Worm (Caenorhabditis elegans) whole organism, dauer: ENCODE data around the gene natc-1.

Source experiments
- unc-62 ChIP-seq: sonication (generic microtip); optimal IDR thresholded peaks from 2 replicates; lab custom pipeline; 2017; ENCODE audit warnings: missing biosample characterization, missing genetic modification reagents, missing genetic modification characterization

The natc-1 gene

ce11 chrV:8462074-8462473 is at the start of gene natc-1, which contains the start of gene dnj-22:
Gene natc-1, plus strand, starts transcription at chrV:8462359.
Gene dnj-22, minus strand, starts transcription at chrV:8462120.
- no peak for TF ChIP-seq unc-62

ce11 chrV:8413432-8414021 is 48.6 kb upstream of the natc-1 start, which contains the start of gene vha-18:
Gene vha-18, minus strand, starts transcription at chrV:8413482.
- TF ChIP-seq unc-62, result no peak

DNA sequence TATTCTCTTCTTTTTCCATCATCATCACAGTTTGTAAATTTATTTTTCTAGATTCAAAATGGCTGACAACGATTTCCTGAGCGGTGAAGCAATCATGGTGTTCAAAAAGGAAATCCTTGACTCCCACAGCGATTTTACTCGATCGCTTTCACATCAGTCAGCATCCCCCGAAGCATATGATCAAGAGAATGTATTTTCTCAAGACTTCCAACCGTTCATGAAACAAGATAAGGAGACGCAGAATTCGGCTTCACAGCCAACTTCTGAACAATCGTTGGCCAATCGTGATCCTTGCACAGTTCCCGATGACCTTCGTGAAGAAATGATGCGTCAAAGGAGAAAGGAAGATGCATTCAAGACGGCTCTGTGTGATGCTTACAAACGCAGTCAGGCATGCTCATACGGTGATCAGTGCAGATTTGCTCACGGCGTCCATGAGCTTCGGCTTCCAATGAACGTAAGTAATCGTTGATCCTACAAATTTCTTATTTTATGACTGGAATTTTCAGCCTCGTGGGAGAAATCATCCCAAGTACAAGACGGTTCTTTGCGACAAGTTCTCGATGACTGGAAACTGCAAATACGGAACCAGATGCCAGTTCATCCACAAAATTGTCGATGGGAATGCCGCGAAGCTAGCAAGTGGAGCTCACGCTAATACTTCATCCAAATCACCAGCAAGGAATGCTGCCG is 48.0 kb upstream of the natc-1 start, which contains the start of gene pos-1:
Gene pos-1 (plus strand): TSS at position 51 of the 693 bp plus-strand sequence.
- TF ChIP-seq unc-62, result no peak

DNA sequence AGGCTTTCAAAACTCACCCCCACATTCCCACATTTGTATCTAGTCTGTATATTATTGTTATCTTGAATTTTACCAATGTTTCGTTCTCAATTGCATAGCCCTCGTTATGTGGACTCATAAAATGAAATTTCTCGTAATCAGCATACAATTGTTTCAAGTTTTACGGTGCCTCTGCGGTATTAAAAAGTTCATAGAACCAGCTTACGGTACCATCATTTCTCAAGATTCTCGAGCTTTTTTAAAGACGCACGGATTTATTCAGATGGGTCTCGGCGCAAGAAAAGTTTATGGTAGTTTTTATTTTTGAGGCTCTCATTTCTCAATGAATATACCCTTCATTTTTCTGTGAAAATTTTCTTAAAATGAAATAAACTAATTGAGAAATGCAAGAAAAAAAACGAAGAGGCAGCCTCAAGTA is 47.0 kb upstream of the natc-1 start:
- TF ChIP-seq unc-62, result no peak

DNA sequence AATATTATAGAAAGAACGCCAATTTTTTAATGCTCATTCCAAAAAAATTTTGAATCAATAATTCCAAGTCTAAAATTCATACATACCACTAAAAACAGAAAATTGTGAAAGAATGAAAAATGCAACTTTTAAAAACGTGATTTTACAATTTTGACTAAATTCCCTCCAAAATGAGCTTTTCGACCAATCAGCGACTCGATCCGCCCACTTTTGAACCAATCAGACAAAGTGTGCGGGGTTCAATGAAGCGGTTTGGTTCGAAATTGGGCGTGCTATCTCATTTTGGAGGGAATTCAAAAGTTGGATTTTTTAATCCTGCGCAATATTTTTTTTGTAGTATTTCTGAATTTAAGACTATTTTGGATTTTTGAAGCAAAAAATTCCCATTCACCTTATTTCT is 44.9 kb upstream of the natc-1 start:
- TF ChIP-seq unc-62, result no peak

ce11 chrV:8424840-8425814 is 37.0 kb upstream of the natc-1 start:
- no peak for TF ChIP-seq unc-62

DNA sequence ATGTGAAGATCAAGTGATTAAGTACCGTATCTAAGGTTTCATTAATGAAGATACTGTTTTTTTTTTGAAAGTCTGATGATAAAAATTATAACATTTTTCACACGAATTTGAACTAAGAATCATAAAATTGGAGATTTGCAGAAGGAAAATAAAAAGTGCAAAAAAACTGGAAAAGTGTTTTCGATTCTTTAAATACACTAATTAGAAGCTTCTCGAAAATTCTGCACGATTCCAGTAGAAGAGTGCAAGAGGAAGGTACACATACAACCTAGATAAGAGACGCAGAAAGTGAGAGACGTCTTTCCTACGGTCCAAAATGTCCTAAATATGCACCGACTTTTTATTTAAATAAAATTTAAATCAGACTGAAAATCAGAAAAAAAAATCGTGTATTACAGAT is 35.9 kb upstream of the natc-1 start:
- no peak for TF ChIP-seq unc-62

ce11 chrV:8426741-8427457 is 35.3 kb upstream of the natc-1 start:
- no peak for TF ChIP-seq unc-62

DNA sequence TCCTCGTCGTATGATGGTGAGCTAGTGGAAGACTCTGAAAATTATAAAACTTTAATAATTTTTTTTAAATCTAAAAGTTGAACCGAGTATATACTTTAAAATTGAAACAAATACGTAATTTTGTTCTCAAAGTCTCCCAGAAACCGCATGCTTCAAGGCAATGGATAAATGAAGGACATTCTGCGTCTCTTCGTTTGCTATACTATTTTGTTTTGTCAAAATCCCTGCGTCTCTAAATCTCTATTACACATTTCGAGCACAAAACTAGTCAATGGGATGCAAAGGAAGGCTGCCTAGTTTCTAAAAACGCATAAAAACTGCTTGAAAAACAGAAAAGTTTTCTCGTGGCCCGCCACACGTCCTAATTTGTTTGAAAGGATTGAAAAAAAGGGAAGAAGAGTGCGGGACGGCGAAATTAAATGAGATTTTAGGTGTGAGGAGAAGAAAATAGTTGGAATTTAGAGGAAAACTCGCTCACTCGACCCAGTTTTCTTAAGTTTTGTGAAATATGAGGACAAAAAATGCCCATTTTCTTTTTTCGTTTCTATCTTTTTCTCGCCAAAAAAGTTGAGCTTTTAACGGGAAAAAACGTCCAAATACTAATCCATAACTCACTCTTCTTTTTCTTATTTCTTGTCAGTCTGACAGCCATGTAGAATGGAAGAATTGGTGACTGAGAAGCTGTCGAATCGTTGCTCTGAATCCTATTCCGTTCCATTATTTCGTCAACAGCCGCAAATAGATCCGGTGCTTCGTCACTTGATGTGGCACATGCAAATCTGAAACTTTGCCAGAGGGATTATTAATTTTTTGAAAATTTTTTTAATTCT is 33.4 kb upstream of the natc-1 start:
- TF ChIP-seq unc-62, result no peak

DNA sequence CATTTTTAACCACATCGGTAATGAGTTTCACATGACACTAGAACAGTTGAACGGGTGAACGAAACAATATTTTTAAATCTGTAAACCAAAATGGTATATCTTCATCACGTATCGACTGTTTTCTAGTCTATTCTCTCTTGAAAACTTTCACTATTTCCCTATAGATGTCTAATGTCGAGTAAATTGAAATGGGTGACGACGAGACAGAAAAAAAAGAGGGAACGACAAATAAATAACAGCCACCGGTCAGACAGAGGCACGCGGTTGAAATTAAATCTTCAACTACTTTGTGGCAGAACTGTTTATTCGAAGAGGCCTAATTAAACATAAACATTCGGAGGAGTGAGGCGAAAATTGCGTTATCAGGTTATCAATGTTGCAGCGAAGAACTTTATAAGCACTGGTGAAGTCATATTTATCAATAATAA is 27.7 kb upstream of the natc-1 start:
- no peak for TF ChIP-seq unc-62

DNA sequence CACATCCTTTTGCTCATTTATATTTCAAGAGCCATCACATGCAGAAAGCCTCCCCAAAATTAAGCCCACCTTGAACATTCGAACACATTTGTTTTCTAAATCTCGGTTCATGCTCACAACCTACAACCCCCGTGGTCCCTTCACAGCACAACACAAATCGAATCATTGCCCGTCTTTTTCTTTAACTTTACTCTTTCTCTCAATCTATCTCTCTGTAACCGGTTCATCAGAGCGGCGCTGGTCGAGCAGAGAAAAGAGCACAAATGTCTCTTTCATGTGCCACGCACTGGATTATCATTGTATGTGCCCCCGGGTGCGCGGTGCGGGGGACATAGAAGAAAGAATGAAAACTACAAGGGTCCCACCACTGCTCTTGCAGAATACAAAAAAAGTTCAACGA is 26.9 kb upstream of the natc-1 start:
- TF ChIP-seq unc-62, result no peak

DNA sequence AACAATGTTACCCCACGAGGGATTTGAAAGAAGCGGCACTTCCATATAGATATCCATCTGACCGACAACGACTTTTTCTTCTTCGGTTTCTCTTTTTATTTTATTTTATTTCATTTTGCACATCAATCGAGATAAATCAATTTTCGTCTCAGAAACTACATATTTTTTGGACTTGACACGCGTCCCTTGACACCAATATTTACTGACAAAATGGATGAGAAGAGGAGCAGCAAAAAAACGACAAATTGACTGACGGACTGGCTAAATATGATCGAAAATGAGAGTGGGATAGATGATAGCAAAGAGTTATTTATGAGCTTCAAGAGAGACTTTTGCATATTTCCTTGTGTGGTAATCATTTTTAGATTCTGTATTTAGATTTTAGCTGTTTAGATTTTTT is 24.8 kb upstream of the natc-1 start:
- no peak for TF ChIP-seq unc-62

ce11 chrV:8444357-8444856 is 17.8 kb upstream of the natc-1 start, which contains the start of gene lmd-3:
Gene lmd-3, minus strand, starts transcription at chrV:8444806.
- no peak for TF ChIP-seq unc-62

DNA sequence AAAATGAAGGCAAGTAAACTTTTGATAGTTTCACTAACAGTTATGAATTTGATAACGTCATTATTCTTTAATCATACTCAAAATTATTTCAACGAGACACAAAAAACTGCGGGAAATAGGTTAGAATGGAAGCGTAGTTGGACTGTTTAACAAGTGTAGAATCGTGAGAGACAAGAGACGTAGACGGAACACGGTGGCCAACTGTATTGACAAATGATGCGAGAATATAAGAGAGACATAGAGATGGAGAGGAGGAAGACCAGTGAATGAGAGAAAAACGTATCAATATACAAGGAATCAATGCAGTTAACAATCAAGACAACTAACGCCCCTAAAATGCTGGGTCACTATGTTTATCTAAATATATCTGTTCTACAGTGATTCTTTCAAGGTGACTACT is 16.5 kb upstream of the natc-1 start:
- TF ChIP-seq unc-62, result no peak

- TF ChIP-seq unc-62, result no peak
These were observed 14.2 kb upstream of the natc-1 start, which contains the start of gene T23B12.5 for ce11 chrV:8447928-8448327. Gene T23B12.5, minus strand, starts transcription at chrV:8448028.
